Worm (Caenorhabditis elegans): ENCODE data around the gene Y102A11A.9.

ce11 chrX:2042621-2043020 is 29.7 kb downstream of the Y102A11A.9 start:
- TF ChIP-seq nhr-76 (tag; optimal IDR thresholded peaks at IDR 0.05) (no peak), nhr-11 (tag; optimal IDR thresholded peaks at IDR 0.05) (no peak), nhr-28 (tag; optimal IDR thresholded peaks at IDR 0.05) (no peak), zag-1 (tag; optimal IDR thresholded peaks at IDR 0.05) (no peak), R02D3.7 (tag; optimal IDR thresholded peaks at IDR 0.05) (no peak), nhr-25 (tag; optimal IDR thresholded peaks at IDR 0.05) (no peak), fkh-10 (GFP tag; optimal IDR thresholded peaks at IDR 0.05) (no peak), jun-1 (tag; optimal IDR thresholded peaks at IDR 0.05) (no peak), unc-62 (GFP tag; optimal IDR thresholded peaks at IDR 0.05) (no peak), unc-39 (tag; optimal IDR thresholded peaks at IDR 0.05) (no peak), ZK546.5 (tag; optimal IDR thresholded peaks at IDR 0.05) (no peak)

All from whole organism, L3 larva.